Worm (Caenorhabditis elegans) whole organism, mixed stage, embryonic: ENCODE measurements around the gene chil-14.

Source experiments
- blmp-1 ChIP-seq: fragments of 150-350 bp; optimal IDR thresholded peaks from 2 replicates; lab custom pipeline; 2014; ENCODE audit warnings: missing biosample characterization, missing genetic modification characterization
- ces-1 ChIP-seq: fragments of 150-350 bp; optimal IDR thresholded peaks from 2 replicates; lab custom pipeline; 2014; ENCODE audit warnings: missing biosample characterization, missing genetic modification reagents, missing genetic modification characterization
- drap-1 ChIP-seq: fragments of 200-800 bp; sonication (Bioruptor generic); optimal IDR thresholded peaks from 3 replicates; lab custom pipeline; 2018; ENCODE audit warnings: mild to moderate bottlenecking, missing genetic modification characterization, missing compliant biosample characterization
- elt-1 ChIP-seq: sonication (generic microtip); optimal IDR thresholded peaks from 2 replicates; lab custom pipeline; 2017; ENCODE audit warnings: missing genetic modification characterization, mild to moderate bottlenecking, missing compliant biosample characterization, antibody characterized with exemption, moderate library complexity, borderline replicate concordance; ENCODE audit not compliant: insufficient read depth
- elt-3 ChIP-seq: fragments of 150-350 bp; optimal IDR thresholded peaks from 2 replicates; lab custom pipeline; 2014; ENCODE audit warnings: missing biosample characterization, missing genetic modification characterization
- lsy-2 ChIP-seq: fragments of 150-350 bp; optimal IDR thresholded peaks from 2 replicates; lab custom pipeline; 2014; ENCODE audit warnings: missing biosample characterization, missing genetic modification characterization
- mep-1 ChIP-seq: fragments of 150-350 bp; optimal IDR thresholded peaks from 2 replicates; lab custom pipeline; 2017; ENCODE audit warnings: missing biosample characterization, missing genetic modification reagents, missing genetic modification characterization, inconsistent platforms
- nhr-76 ChIP-seq: sonication (generic microtip); optimal IDR thresholded peaks from 2 replicates; lab custom pipeline; 2017; ENCODE audit warnings: missing biosample characterization, missing genetic modification characterization
- pha-4 ChIP-seq: fragments of 150-350 bp; optimal IDR thresholded peaks from 2 replicates; lab custom pipeline; 2018; ENCODE audit warnings: missing biosample characterization, missing genetic modification reagents, missing genetic modification characterization
- sem-2 ChIP-seq: fragments of 200-800 bp; sonication (Bioruptor generic); optimal IDR thresholded peaks from 2 replicates; lab custom pipeline; 2018; ENCODE audit warnings: mild to moderate bottlenecking, missing genetic modification characterization, missing compliant biosample characterization
- unc-39 ChIP-seq: fragments of 150-350 bp; optimal IDR thresholded peaks from 2 replicates; lab custom pipeline; 2014; ENCODE audit warnings: missing biosample characterization, missing genetic modification characterization
- unc-62 ChIP-seq: fragments of 150-350 bp; optimal IDR thresholded peaks from 2 replicates; lab custom pipeline; 2014; ENCODE audit warnings: missing biosample characterization, missing genetic modification reagents, missing genetic modification characterization
- zip-8 ChIP-seq: fragments of 150-350 bp; optimal IDR thresholded peaks from 2 replicates; lab custom pipeline; 2014; ENCODE audit warnings: missing biosample characterization, missing genetic modification characterization
- ztf-11 ChIP-seq: fragments of 150-350 bp; optimal IDR thresholded peaks from 2 replicates; lab custom pipeline; 2014; ENCODE audit warnings: missing biosample characterization, missing genetic modification characterization

ce11 chrV:1433419-1433765, 21.5 kb upstream of the chil-14 start:
- no peak for TF ChIP-seq pha-4 (tag; lab: Kevin White, UChicago)
- no peak for TF ChIP-seq elt-1 (tag; lab: Kevin White, UChicago)
- TF ChIP-seq blmp-1 (tag; lab: Kevin White, UChicago) = no peak
- no peak for TF ChIP-seq unc-62
- no peak for TF ChIP-seq drap-1
- no peak for TF ChIP-seq unc-39 (tag; lab: Kevin White, UChicago)
- no peak for TF ChIP-seq ces-1 (GFP tag; lab: Kevin White, UChicago)
- no peak for TF ChIP-seq lsy-2
- TF ChIP-seq nhr-76 (tag; lab: Kevin White, UChicago) = no peak
- no peak for TF ChIP-seq ztf-11 (tag; lab: Kevin White, UChicago)
- TF ChIP-seq mep-1 (tag; lab: Kevin White, UChicago) = no peak
- TF ChIP-seq sem-2 = no peak
- TF ChIP-seq elt-3 (tag; lab: Kevin White, UChicago) = no peak
- TF ChIP-seq zip-8 (tag; lab: Kevin White, UChicago) = no peak
